Worm (Caenorhabditis elegans): ENCODE results near the gene nhr-246.

DNA sequence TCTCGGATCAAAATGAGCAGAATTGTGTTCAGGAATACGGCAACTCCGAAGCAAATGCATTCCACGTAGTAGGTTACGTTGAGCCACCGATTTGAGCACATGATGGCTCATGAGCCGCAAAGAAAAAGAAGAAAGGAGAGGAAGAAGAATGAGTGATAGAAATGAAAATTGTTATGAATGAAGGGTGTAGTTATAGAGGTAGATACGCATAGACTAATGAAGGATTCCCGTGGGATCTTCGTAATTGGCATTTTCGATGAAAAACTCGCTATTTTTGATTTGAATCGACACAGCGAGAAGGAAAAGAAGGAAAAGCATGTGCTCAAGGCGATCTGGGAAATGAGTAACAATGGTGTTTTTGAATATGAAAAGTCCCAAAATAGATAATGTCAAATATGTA, 22.4 kb upstream of the nhr-246 start, which contains the start of gene str-96:
- TF ChIP-seq him-1 (tag; optimal IDR thresholded peaks at IDR 0.05) (no peak), W03F9.2 (tag; optimal IDR thresholded peaks at IDR 0.05) (no peak), dao-5 (tag; optimal IDR thresholded peaks at IDR 0.05) (no peak)

Data from whole organism, L4/young adult.